Worm (Caenorhabditis elegans) whole organism, L1 larva: ENCODE data around the gene nhr-53.

Experiments
- ama-1 ChIP-seq: fragments of 150-350 bp; optimal IDR thresholded peaks from 2 replicates; lab custom pipeline; 2014
- efl-1 ChIP-seq, 4 experiments: fragments of 150-350 bp; optimal IDR thresholded peaks in 3 of 4; peaks in 1 of 4; 1 replicate in 1 of 4; 2 replicates in 3 of 4; lab custom pipeline; 2014; ENCODE audit warnings: missing biosample characterization in 2 of 4, missing genetic modification characterization in 2 of 4, missing genetic modification reagents in 2 of 4
- elt-2 ChIP-seq: sonication (generic microtip); optimal IDR thresholded peaks from 2 replicates; lab custom pipeline; 2016; ENCODE audit warnings: missing genetic modification characterization, mild to moderate bottlenecking, inconsistent platforms, missing compliant biosample characterization, missing genetic modification reagents
- fkh-4 ChIP-seq: sonication (generic microtip); optimal IDR thresholded peaks from 2 replicates; lab custom pipeline; 2016; ENCODE audit warnings: missing compliant biosample characterization, missing genetic modification characterization, borderline replicate concordance
- hlh-17 ChIP-seq: fragments of 200-800 bp; sonication (Bioruptor generic); optimal IDR thresholded peaks from 2 replicates; lab custom pipeline; 2018; ENCODE audit warnings: missing genetic modification characterization, mild to moderate bottlenecking, missing compliant biosample characterization, moderate library complexity, borderline replicate concordance
- lin-39 ChIP-seq: fragments of 150-350 bp; optimal IDR thresholded peaks from 2 replicates; lab custom pipeline; 2014; ENCODE audit warnings: missing biosample characterization, missing genetic modification reagents, missing genetic modification characterization
- nhr-12 ChIP-seq: sonication (generic microtip); optimal IDR thresholded peaks from 2 replicates; lab custom pipeline; 2017; ENCODE audit warnings: missing biosample characterization, missing genetic modification characterization
- nhr-237 ChIP-seq: fragments of 150-350 bp; optimal IDR thresholded peaks from 2 replicates; lab custom pipeline; 2014; ENCODE audit warnings: missing biosample characterization, missing genetic modification characterization
- pqm-1 ChIP-seq: sonication (generic microtip); optimal IDR thresholded peaks from 3 replicates; lab custom pipeline; 2017; ENCODE audit warnings: missing biosample characterization, missing genetic modification characterization
- snpc-4 ChIP-seq: fragments of 150-350 bp; optimal IDR thresholded peaks from 2 replicates; lab custom pipeline; 2014; ENCODE audit warnings: missing biosample characterization, missing genetic modification characterization
- ztf-11 ChIP-seq, 2 experiments: sonication (generic microtip); optimal IDR thresholded peaks; 2 replicates each; lab custom pipeline; 2016 to 2017; ENCODE audit warnings: missing genetic modification characterization in 2 of 2, missing biosample characterization in 1 of 2, missing compliant biosample characterization in 1 of 2

DNA sequence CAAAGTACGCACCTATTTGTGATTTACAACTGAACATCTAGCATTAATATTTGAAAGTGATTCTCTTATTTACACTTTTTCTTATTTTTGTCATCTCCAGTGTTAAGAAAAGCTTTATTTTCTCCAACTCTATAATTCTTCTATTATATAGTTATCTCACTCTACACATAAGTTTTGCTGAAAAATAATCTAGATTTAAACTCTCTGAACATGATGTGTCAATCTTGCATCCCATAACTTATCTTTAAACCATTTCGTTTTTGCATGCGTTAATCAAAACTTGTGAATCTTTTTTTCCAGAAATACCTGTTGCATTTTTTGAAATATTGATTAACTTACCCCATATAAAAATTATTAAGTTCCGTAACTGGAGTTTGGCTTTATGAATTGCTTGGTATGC is 12.2 kb downstream of the nhr-53 start, which contains the start of gene nhr-268:
- TF ChIP-seq ama-1 (lab: Kevin White, UChicago) (no peak), hlh-17 (GFP tag; lab: Kevin White, UChicago) (no peak), nhr-237 (tag; lab: Kevin White, UChicago) (no peak), nhr-12 (tag; lab: Kevin White, UChicago) (no peak), lin-39 (no peak), elt-2 (tag; lab: Kevin White, UChicago) (no peak), snpc-4 (tag; lab: Kevin White, UChicago) (no peak), efl-1 (optimal IDR thresholded peaks at IDR 0.05; lab: Kevin White, UChicago) (no peak), efl-1 (GFP tag; optimal IDR thresholded peaks at IDR 0.05 in 1 of 2; lab: Kevin White, UChicago) (no peak), pqm-1 (no peak), fkh-4 (no peak), ztf-11 (tag; optimal IDR thresholded peaks at IDR 0.05; lab: Kevin White, UChicago) (no peak)
